Fruit fly (Drosophila melanogaster) whole organism: ENCODE data around the gene CG15820.

Experiments
- CG8478 ChIP-seq: fragments of >200 bp; optimal IDR thresholded peaks from 2 replicates; lab custom pipeline; 2018; ENCODE audit warnings: inconsistent platforms
- Dll ChIP-seq: fragments of >200 bp; optimal IDR thresholded peaks from 2 replicates; lab custom pipeline; 2017
- EcR ChIP-seq, 2 experiments: fragments of >200 bp; optimal IDR thresholded peaks; 2 replicates each; lab custom pipeline; 2017; ENCODE audit warnings: missing biosample characterization in 2 of 2, missing genetic modification characterization in 2 of 2, missing genetic modification reagents in 2 of 2
- pan ChIP-seq: fragments of >200 bp; optimal IDR thresholded peaks from 2 replicates; lab custom pipeline; 2017
- psq ChIP-seq: fragments of >200 bp; optimal IDR thresholded peaks from 2 replicates; lab custom pipeline; 2017
- usp ChIP-seq: fragments of >200 bp; optimal IDR thresholded peaks from 2 replicates; lab custom pipeline; 2017; ENCODE audit warnings: missing biosample characterization, missing genetic modification characterization, mixed read lengths

CG15820 gene

DNA sequence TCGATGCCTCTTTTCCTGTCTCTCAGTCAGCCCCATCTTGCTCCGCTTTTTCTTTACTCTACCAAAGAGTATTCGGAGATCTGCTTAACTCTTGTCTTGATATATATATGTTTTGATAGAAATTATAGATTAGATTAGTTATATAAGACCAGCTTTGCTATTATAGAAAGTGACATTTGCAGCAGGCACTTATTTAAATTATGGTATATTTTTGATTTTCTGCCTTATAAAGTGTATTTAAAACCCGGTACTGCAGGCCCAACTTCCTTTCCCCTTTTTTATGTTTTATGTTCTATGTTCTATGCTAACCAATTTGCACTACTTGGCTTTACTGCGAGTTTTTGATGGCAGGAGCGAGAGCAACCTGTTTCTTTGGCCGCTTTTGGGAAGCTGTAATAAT lies 11.5 kb downstream of the CG15820 start:
- TF ChIP-seq usp (GFP tag; lab: Kevin White, UChicago) (no peak), pan (lab: Kevin White, UChicago) (no peak), psq (no peak), CG8478 (lab: Kevin White, UChicago) (no peak), Dll (lab: Kevin White, UChicago) (no peak), EcR (GFP tag; optimal IDR thresholded peaks at IDR 0.05; lab: Kevin White, UChicago) (no peak)

DNA sequence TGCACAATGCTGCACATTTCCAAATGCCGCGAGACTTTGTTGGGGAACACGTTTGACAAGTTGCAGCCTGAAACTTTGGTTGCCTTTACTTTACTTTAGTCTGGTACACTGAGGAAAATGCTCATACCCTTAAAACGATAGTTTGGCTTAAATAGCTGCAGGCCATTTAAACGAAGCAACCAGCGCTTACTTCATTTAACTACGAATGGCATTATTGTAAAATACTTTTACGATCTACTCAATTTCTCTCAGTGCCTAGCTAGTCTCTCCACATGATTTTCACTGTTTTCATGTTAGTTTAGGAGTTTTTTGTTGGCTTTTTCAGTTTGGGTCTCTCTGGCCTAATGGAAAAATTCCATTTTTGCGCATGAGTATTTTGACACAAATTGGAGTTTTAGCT lies 12.1 kb downstream of the CG15820 start:
- no peak for TF ChIP-seq EcR (GFP tag; optimal IDR thresholded peaks at IDR 0.05; lab: Kevin White, UChicago)
- no peak for TF ChIP-seq usp (GFP tag; lab: Kevin White, UChicago)
- TF ChIP-seq psq = no peak
- no peak for TF ChIP-seq pan (lab: Kevin White, UChicago)
- TF ChIP-seq Dll (lab: Kevin White, UChicago) = no peak
- TF ChIP-seq CG8478 (lab: Kevin White, UChicago) = no peak

DNA sequence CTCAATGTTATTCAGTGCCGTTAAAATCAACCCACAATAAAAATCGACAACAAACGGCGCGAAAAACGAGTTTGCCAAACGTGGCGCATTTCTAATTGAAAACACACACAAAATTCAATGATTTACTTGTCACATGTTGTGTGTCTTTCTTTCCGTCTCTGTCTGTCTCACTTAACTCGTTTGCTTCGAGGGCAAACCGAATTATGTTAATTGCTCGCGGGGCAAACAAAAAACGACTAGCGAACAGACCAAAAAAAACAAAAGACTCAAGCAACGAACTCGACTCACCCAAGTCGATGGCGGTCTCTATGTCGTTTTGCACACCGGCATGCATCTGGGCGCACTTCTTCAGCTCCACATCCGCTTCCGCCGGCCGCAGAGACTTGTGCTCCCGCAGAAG lies 14.3 kb downstream of the CG15820 start:
- TF ChIP-seq pan (lab: Kevin White, UChicago) (no peak), usp (GFP tag; lab: Kevin White, UChicago) (no peak), EcR (GFP tag; optimal IDR thresholded peaks at IDR 0.05; lab: Kevin White, UChicago) (no peak), psq (no peak), Dll (lab: Kevin White, UChicago) (no peak), CG8478 (lab: Kevin White, UChicago) (no peak)

DNA sequence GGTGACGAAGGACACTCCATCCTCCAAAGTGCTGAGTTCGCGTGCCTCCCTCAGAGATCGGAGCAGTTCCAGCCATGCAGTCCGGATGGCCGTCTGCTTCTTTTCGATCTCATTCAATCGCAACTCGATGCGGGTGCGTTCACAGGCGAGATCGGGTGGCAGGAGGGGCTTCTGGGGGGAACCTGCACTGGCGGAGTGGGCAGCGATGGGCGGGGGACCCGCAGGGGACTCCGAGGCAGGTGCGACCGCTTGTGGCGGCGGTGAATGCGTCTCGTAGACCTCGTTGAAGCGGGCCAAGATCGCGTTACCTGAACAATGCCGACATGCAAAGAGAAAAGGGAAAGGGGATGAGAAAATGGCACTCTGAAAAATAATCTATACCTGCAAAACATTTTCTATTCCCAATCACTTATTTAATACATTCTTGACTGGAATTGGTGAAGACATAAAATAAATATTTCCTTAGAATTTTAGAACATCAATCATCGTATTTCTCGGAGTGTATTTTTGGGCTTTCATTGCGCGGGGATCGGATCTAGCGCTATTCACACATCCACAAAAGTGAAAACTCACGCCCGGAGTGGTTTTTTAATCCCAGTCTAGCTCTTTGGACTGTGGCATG lies 15.3 kb downstream of the CG15820 start:
- TF ChIP-seq CG8478 (lab: Kevin White, UChicago) (no peak), usp (GFP tag; lab: Kevin White, UChicago) (no peak), EcR (GFP tag; optimal IDR thresholded peaks at IDR 0.05; lab: Kevin White, UChicago) (no peak), pan (lab: Kevin White, UChicago) (no peak), Dll (lab: Kevin White, UChicago) (no peak), psq (no peak)

DNA sequence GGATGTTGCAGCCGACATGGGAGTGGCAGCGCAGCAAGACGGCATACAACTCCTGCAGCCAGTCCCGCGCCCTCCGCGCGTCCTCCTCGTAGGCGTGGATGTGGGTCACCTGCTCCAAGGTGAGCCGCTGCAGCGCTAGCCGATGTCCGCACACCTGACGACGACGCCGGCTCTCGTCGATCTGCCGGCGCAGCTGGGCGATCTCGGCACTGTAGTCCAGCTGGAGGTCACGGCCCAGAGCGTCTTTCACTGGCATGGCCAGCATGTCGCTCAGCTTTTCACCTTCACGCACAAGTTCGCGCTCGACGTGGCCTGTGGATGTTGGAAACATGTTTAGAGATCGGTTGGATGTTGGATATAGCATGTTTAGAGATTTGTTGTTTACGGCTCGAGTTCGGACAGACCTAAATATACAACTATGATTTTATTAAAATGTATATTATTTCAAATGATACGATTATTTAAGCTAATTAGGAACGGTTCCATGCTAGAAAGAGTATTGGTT lies 16.7 kb downstream of the CG15820 start:
- TF ChIP-seq EcR (GFP tag; optimal IDR thresholded peaks at IDR 0.05; lab: Kevin White, UChicago) (no peak), pan (lab: Kevin White, UChicago) (no peak), CG8478 (lab: Kevin White, UChicago) (no peak), Dll (lab: Kevin White, UChicago) (no peak), psq (no peak), usp (GFP tag; lab: Kevin White, UChicago) (no peak)

DNA sequence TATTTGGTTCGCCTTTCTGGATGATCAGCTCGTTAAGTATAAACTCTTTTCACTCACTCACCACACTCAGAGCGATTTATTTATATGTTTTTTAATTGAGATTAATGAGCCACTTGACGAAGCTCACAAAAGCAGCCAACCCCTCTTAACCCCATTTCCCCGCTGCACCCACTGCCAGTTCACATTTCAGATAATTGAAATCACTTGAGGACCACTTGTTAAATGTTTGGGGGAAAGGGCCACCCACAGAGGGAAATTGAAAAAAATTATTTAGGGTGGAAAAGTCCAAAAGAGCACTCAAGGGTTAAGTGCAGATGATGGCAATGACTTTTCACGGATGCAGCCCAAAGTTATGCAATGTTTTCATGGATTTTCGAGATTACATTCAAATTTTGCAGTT lies 21.4 kb downstream of the CG15820 start:
- peak in 1 of 2 experiments; percentile 29 for TF ChIP-seq EcR (GFP tag; optimal IDR thresholded peaks at IDR 0.05; lab: Kevin White, UChicago)
- no peak for TF ChIP-seq usp (GFP tag; lab: Kevin White, UChicago)
- no peak for TF ChIP-seq Dll (lab: Kevin White, UChicago)
- no peak for TF ChIP-seq psq
- no peak for TF ChIP-seq CG8478 (lab: Kevin White, UChicago)
- TF ChIP-seq pan (lab: Kevin White, UChicago) = no peak

DNA sequence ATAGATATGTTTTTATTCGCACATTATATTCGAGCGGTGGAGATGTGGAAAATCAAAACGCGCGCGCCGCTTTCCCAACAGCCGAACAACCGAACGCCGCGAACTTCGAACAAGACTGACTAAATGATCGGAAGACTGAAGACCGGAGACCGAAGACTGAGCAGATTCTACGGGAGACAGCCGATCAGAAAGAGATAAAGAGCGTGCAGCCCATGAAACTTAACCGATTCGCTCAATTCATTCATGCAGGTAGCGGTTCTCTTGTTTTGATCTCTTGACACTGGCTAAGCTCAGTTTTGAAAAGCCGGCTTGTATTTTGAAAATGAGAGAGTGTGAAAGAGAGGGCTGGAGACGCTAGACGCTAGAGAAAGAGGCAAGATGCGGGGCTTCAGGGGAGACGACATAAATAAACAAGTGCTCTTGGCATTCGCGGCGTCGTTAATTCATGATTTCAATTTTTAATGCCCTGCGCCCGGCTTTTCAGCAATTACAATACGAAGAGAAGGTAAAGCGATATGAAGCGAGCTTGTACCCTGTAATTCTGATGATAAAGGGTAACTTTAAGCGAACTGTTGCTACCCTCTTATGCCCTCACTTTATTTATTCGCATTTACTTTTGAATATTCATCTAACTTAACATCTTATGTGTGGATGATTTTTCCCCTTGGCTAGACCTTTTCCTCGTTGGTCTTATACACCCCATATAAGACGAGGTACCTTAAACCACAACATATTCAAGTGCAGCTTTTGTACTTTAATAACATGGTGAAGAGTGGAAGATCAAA lies 22.4 kb downstream of the CG15820 start, which contains the start of gene zormin:
Gene zormin, minus strand, starts transcription at position 113 of the 785 bp plus-strand sequence.
- TF ChIP-seq EcR (GFP tag; optimal IDR thresholded peaks at IDR 0.05; lab: Kevin White, UChicago) (no peak), pan (lab: Kevin White, UChicago) (peak; percentile 86)

DNA sequence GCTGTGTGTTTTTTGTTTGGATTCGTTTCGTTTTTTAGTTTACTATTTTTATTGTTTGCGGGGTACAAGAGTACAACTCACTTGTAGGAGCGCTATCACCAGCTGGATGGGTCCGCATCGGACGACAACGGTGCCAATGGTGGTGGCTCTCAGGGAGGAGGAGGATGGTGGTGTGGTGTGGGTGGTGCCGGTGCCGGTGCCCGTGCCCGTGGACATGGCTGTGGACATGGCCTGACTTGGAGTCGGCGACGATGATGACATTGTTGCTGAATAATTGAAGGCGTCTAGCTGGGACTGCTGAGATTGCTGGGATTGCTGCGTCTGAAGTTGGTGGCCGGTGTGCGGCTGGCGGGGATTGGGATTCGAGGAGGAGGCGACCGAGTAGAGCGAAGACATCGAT lies 24.5 kb downstream of the CG15820 start:
- TF ChIP-seq EcR (GFP tag; optimal IDR thresholded peaks at IDR 0.05; lab: Kevin White, UChicago) (no peak), psq (no peak), usp (GFP tag; lab: Kevin White, UChicago) (no peak), Dll (lab: Kevin White, UChicago) (no peak), CG8478 (lab: Kevin White, UChicago) (no peak), pan (lab: Kevin White, UChicago) (no peak)

DNA sequence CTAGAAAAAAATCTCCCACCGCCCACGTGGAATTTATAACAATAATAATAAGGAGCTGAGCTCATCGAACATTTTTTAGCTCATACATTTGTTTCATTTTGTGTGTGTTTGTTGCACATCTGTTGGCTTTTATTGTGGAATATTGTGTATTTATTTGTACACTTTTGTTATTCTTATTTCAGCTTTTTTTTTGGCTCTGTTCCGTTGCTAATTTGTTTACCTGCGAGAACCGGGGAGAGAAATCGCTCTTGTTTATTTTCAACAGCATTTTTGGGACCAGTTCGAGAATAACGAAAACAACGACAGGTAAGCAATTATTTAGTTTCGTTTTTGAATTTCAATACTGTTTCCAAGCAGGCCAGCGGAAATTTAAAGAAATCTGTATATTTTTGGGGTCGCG lies 26.4 kb downstream of the CG15820 start:
- TF ChIP-seq CG8478 (lab: Kevin White, UChicago) (no peak), Dll (lab: Kevin White, UChicago) (no peak), psq (no peak), pan (lab: Kevin White, UChicago) (no peak)

DNA sequence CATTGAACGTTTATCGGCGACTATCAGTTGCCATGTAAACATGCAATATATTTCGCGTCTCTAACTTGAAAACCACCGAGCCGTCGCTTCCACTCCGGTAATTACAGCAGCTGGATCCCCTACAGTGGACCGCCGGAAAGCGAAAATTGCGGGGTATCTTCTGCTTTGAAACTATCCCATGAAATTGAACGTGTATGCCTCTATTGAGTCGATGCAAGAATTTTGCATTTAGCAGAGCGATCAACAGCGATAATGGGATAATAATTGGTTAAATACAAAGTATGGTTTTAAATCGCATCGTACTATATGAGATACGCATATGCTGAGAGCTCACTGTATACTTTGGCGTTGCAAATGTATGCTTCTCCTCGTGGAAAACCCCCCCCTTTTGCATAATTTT lies 29.1 kb downstream of the CG15820 start:
- TF ChIP-seq psq (no peak), pan (lab: Kevin White, UChicago) (no peak), CG8478 (lab: Kevin White, UChicago) (no peak), Dll (lab: Kevin White, UChicago) (no peak), usp (GFP tag; lab: Kevin White, UChicago) (no peak), EcR (GFP tag; optimal IDR thresholded peaks at IDR 0.05; lab: Kevin White, UChicago) (no peak)

DNA sequence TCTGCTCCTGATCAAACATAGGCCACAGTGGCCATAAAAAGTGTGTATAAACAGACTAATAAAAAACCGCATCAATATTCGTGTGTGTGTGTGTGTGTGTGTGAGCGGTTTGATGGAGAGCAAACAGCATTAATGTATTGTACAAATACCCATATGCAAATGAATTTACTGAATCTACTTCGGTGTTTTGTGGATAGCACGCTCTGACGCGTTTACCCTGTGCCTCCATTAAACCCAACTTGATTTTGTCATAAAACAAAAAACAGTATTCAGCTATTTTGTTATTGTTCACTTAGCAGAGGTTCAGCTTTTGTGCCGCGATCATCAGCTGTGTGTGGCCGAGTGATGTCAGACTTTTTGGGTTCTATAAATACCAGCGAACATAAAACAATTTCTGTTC lies 29.8 kb downstream of the CG15820 start:
- TF ChIP-seq EcR (GFP tag; optimal IDR thresholded peaks at IDR 0.05; lab: Kevin White, UChicago) (no peak), Dll (lab: Kevin White, UChicago) (no peak), psq (no peak), pan (lab: Kevin White, UChicago) (no peak), usp (GFP tag; lab: Kevin White, UChicago) (no peak), CG8478 (lab: Kevin White, UChicago) (no peak)
